Fruit fly (Drosophila melanogaster): ENCODE results near the gene CG12523.

CG12523 gene

dm6 chr3L:10777493-10777897 lies 23.5 kb upstream of the CG12523 start (continued):
- no peak for TF ChIP-seq CG8290 (GFP tag; optimal IDR thresholded peaks at IDR 0.05)
- TF ChIP-seq CG8290 (tag; optimal IDR thresholded peaks at IDR 0.05), result no peak
- peak; percentile 49 for TF ChIP-seq sens (GFP tag)
- no peak for TF ChIP-seq emc (GFP tag; optimal IDR thresholded peaks at IDR 0.05)
- no peak for TF ChIP-seq Camta (GFP tag; optimal IDR thresholded peaks at IDR 0.05)
- TF ChIP-seq CG7987 (GFP tag; optimal IDR thresholded peaks at IDR 0.05), result no peak
- no peak for TF ChIP-seq CG16863 (GFP tag; optimal IDR thresholded peaks at IDR 0.05)
- TF ChIP-seq lilli (GFP tag; optimal IDR thresholded peaks at IDR 0.05), result no peak
- TF ChIP-seq sqz (GFP tag; optimal IDR thresholded peaks at IDR 0.05), result no peak
- no peak for TF ChIP-seq cwo (GFP tag; optimal IDR thresholded peaks at IDR 0.05)
- no peak for TF ChIP-seq CG1832 (GFP tag; optimal IDR thresholded peaks at IDR 0.05)
- no peak for TF ChIP-seq vfl (GFP tag; optimal IDR thresholded peaks at IDR 0.05)
- no peak for TF ChIP-seq Atf3 (GFP tag; optimal IDR thresholded peaks at IDR 0.05)
- no peak for TF ChIP-seq CG17802 (tag; optimal IDR thresholded peaks at IDR 0.05)
- no peak for TF ChIP-seq Dek (tag; optimal IDR thresholded peaks at IDR 0.05)
- no peak for TF ChIP-seq slp2 (GFP tag; optimal IDR thresholded peaks at IDR 0.05)
- no peak for TF ChIP-seq Med (GFP tag)
- no peak for TF ChIP-seq CG10654 (GFP tag; optimal IDR thresholded peaks at IDR 0.05)
- TF ChIP-seq bab2 (GFP tag; optimal IDR thresholded peaks at IDR 0.05), result no peak
- TF ChIP-seq CG7271 (tag; optimal IDR thresholded peaks at IDR 0.05), result no peak
- no peak for TF ChIP-seq Ssrp (tag; optimal IDR thresholded peaks at IDR 0.05)
- TF ChIP-seq CG10209 (GFP tag; optimal IDR thresholded peaks at IDR 0.05), result no peak
- TF ChIP-seq CG9215 (GFP tag; IDR thresholded peaks at IDR 0.05), result no peak
- TF ChIP-seq CG11398 (GFP tag; optimal IDR thresholded peaks at IDR 0.05), result no peak
- TF ChIP-seq CG33557 (GFP tag; optimal IDR thresholded peaks at IDR 0.05), result no peak
- TF ChIP-seq org-1 (GFP tag; optimal IDR thresholded peaks at IDR 0.05), result no peak
- no peak for TF ChIP-seq HLH3B (GFP tag; IDR thresholded peaks at IDR 0.05)
- no peak for TF ChIP-seq ab (GFP tag; optimal IDR thresholded peaks at IDR 0.05)
- TF ChIP-seq CG7839 (tag; optimal IDR thresholded peaks at IDR 0.05), result peak; percentile 11
- peak; percentile 9 for TF ChIP-seq CG8388 (GFP tag; optimal IDR thresholded peaks at IDR 0.05)
- no peak for TF ChIP-seq Usf (GFP tag; optimal IDR thresholded peaks at IDR 0.05)
- TF ChIP-seq Mrtf (GFP tag; IDR thresholded peaks at IDR 0.05), result no peak
- no peak for TF ChIP-seq ewg (GFP tag; optimal IDR thresholded peaks at IDR 0.05)
- TF ChIP-seq Bdp1 (GFP tag; optimal IDR thresholded peaks at IDR 0.05), result no peak
- no peak for TF ChIP-seq CG11093 (GFP tag; IDR thresholded peaks at IDR 0.05)
- TF ChIP-seq Hey (tag; optimal IDR thresholded peaks at IDR 0.05), result no peak
- no peak for TF ChIP-seq disco-r (GFP tag; optimal IDR thresholded peaks at IDR 0.05)
- no peak for TF ChIP-seq ken (GFP tag; IDR thresholded peaks at IDR 0.05)
- TF ChIP-seq CG7357 (GFP tag; IDR thresholded peaks at IDR 0.05), result no peak
- no peak for TF ChIP-seq Mes4 (GFP tag; optimal IDR thresholded peaks at IDR 0.05)
- TF ChIP-seq tin (GFP tag; optimal IDR thresholded peaks at IDR 0.05), result no peak
- TF ChIP-seq bcd (GFP tag; optimal IDR thresholded peaks at IDR 0.05), result no peak
- no peak for TF ChIP-seq wek (GFP tag; optimal IDR thresholded peaks at IDR 0.05)
- no peak for TF ChIP-seq CG15269 (tag; optimal IDR thresholded peaks at IDR 0.05)
- peak; percentile 53 for TF ChIP-seq nmo (GFP tag; optimal IDR thresholded peaks at IDR 0.05)
- TF ChIP-seq Xrp1 (GFP tag; IDR thresholded peaks at IDR 0.05), result no peak
- TF ChIP-seq pum (GFP tag; optimal IDR thresholded peaks at IDR 0.05), result no peak
- no peak for TF ChIP-seq her (GFP tag; optimal IDR thresholded peaks at IDR 0.05)
- no peak for TF ChIP-seq CG30403 (GFP tag; optimal IDR thresholded peaks at IDR 0.05)
- no peak for TF ChIP-seq bigmax (GFP tag; optimal IDR thresholded peaks at IDR 0.05)
- no peak for TF ChIP-seq Ets97D (GFP tag; optimal IDR thresholded peaks at IDR 0.05)
- no peak for TF ChIP-seq da (GFP tag; optimal IDR thresholded peaks at IDR 0.05)
- TF ChIP-seq CG8478 (optimal IDR thresholded peaks at IDR 0.05), result no peak
- no peak for TF ChIP-seq grau (tag; optimal IDR thresholded peaks at IDR 0.05)
